Fruit fly (Drosophila melanogaster): ENCODE measurements around the gene CG34269.

DNA sequence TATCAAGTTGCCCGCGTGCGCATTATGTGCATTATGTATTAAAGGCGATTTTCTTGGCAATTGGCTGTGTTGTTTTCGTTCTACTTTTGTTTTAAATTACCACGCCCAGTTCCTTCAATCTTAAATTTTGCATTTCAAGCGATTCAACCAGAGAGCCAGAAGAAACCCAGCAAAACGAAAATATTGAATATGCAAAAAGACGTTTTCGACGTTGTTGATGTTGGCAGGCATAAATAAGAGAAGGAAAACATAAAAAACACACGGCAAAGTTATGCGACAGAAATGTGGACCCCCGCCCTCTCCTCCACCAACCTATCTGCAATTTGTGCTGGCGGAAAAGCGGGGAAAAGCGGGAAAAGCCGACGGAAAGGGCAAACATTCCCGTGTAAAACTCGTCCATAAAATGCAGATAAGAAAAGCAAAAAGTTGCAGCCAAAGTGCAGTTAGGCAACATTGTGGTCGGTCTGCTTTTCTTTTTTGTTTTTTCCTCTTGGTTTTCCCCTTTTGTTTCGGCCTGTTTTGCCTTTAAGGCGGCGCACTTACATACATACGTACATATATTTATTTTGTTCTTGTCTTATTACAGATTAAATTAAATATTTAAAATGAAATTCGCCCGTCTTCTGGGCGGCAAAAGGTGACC lies 27.9 kb downstream of the CG34269 start:
- TF ChIP-seq lz (GFP tag; optimal IDR thresholded peaks at IDR 0.05): no peak
- TF ChIP-seq CG4318 (GFP tag; optimal IDR thresholded peaks at IDR 0.05): no peak
- TF ChIP-seq CG3919 (GFP tag; optimal IDR thresholded peaks at IDR 0.05): no peak

All from whole organism, prepupa.